Fruit fly (Drosophila melanogaster) whole organism, embryonic: ENCODE data around the gene Tlk.

Source experiments
- Antp ChIP-seq: fragments of 200-800 bp; sonication (Bioruptor generic); optimal IDR thresholded peaks from 3 replicates; lab custom pipeline; 2016; ENCODE audit warnings: missing biosample characterization, missing genetic modification characterization
- Atf6 ChIP-seq: fragments of 200-800 bp; sonication (Bioruptor generic); IDR thresholded peaks from 2 replicates; pipeline ENCODE4 v1.3.6; 2022; ENCODE audit warnings: missing biosample characterization, missing genetic modification characterization
- BEAF-32 ChIP-seq: fragments of 200-800 bp; sonication (Bioruptor generic); optimal IDR thresholded peaks from 3 replicates; lab custom pipeline; 2017; ENCODE audit warnings: missing biosample characterization, missing genetic modification characterization, mild to moderate bottlenecking, moderate library complexity, missing genetic modification reagents
- Bgb ChIP-seq: fragments of 200-800 bp; sonication (Bioruptor generic); IDR thresholded peaks from 2 replicates; pipeline ENCODE4 v1.3.6; 2022; ENCODE audit warnings: missing biosample characterization, missing genetic modification characterization; ENCODE audit not compliant: partially characterized antibody
- Bteb2 ChIP-seq: fragments of 200-800 bp; sonication (Bioruptor generic); optimal IDR thresholded peaks from 2 replicates; lab custom pipeline; 2016; ENCODE audit warnings: missing biosample characterization, missing genetic modification characterization
- CG10462 ChIP-seq: fragments of 200-800 bp; sonication (Bioruptor generic); optimal IDR thresholded peaks from 2 replicates; lab custom pipeline; 2016; ENCODE audit warnings: missing biosample characterization, missing genetic modification characterization
- CG10543 ChIP-seq: fragments of 200-800 bp; sonication (Bioruptor generic); optimal IDR thresholded peaks from 3 replicates; lab custom pipeline; 2017; ENCODE audit warnings: missing biosample characterization, mild to moderate bottlenecking, missing genetic modification characterization, moderate library complexity
- CG10654 ChIP-seq: fragments of 200-800 bp; sonication (Bioruptor generic); optimal IDR thresholded peaks from 2 replicates; lab custom pipeline; 2016; ENCODE audit warnings: missing biosample characterization, missing genetic modification characterization
- CG11695 ChIP-seq: fragments of 200-800 bp; sonication (Bioruptor generic); IDR thresholded peaks from 3 replicates; pipeline ENCODE4 v1.3.6; 2022; ENCODE audit warnings: missing biosample characterization, missing genetic modification characterization
- CG11696 ChIP-seq: fragments of 200-800 bp; sonication (Bioruptor generic); IDR thresholded peaks from 2 replicates; pipeline ENCODE4 v1.3.6; 2022; ENCODE audit warnings: missing biosample characterization, missing genetic modification characterization
- CG12155 ChIP-seq: fragments of 200-800 bp; sonication (Bioruptor generic); optimal IDR thresholded peaks from 3 replicates; lab custom pipeline; 2016; ENCODE audit warnings: missing biosample characterization, missing genetic modification characterization
- CG1233 ChIP-seq: fragments of 200-800 bp; sonication (Bioruptor generic); optimal IDR thresholded peaks from 4 replicates; lab custom pipeline; 2018; ENCODE audit warnings: missing biosample characterization, mild to moderate bottlenecking, missing genetic modification characterization
- CG14050 ChIP-seq: fragments of 200-800 bp; sonication (Bioruptor generic); IDR thresholded peaks from 3 replicates; pipeline ENCODE4 v1.3.6; 2022; ENCODE audit warnings: missing biosample characterization, missing genetic modification characterization
- CG14710 ChIP-seq: fragments of 200-800 bp; sonication (Bioruptor generic); optimal IDR thresholded peaks from 3 replicates; lab custom pipeline; 2019; ENCODE audit warnings: missing biosample characterization, mild to moderate bottlenecking, missing genetic modification characterization, moderate library complexity
- CG1647 ChIP-seq: fragments of 200-800 bp; sonication (Bioruptor generic); optimal IDR thresholded peaks from 3 replicates; lab custom pipeline; 2016; ENCODE audit warnings: missing biosample characterization, missing genetic modification characterization
- CG18619 ChIP-seq: fragments of 200-800 bp; sonication (Bioruptor generic); optimal IDR thresholded peaks from 3 replicates; lab custom pipeline; 2017; ENCODE audit warnings: missing biosample characterization, mild to moderate bottlenecking, missing genetic modification characterization
- CG2712 ChIP-seq: fragments of 200-800 bp; optimal IDR thresholded peaks from 3 replicates; lab custom pipeline; 2019; ENCODE audit warnings: missing biosample characterization, mild to moderate bottlenecking, missing genetic modification characterization, moderate library complexity
- CG31388 ChIP-seq: fragments of 200-800 bp; sonication (Bioruptor generic); optimal IDR thresholded peaks from 2 replicates; lab custom pipeline; 2016; ENCODE audit warnings: missing biosample characterization, missing genetic modification characterization
- CG32767 ChIP-seq: fragments of 200-800 bp; sonication (Bioruptor generic); IDR thresholded peaks from 2 replicates; pipeline ENCODE4 v1.3.6; 2022; ENCODE audit warnings: missing biosample characterization, missing genetic modification characterization
- CG3995 ChIP-seq: fragments of 200-800 bp; sonication (Bioruptor generic); optimal IDR thresholded peaks from 3 replicates; lab custom pipeline; 2016; ENCODE audit warnings: missing biosample characterization, missing genetic modification characterization
- CG5245 ChIP-seq: fragments of 200-800 bp; sonication (Bioruptor generic); optimal IDR thresholded peaks from 3 replicates; lab custom pipeline; 2016; ENCODE audit warnings: missing biosample characterization, missing genetic modification characterization
- CG6765 ChIP-seq: fragments of 200-800 bp; sonication (Bioruptor generic); optimal IDR thresholded peaks from 3 replicates; lab custom pipeline; 2017; ENCODE audit warnings: missing biosample characterization, mild to moderate bottlenecking, missing genetic modification characterization
- CG6791 ChIP-seq: fragments of 200-800 bp; sonication (Bioruptor generic); IDR thresholded peaks from 3 replicates; pipeline ENCODE4 v1.3.6; 2022; ENCODE audit warnings: missing biosample characterization, missing genetic modification characterization; ENCODE audit not compliant: partially characterized antibody
- CG6813 ChIP-seq: fragments of 200-800 bp; sonication (Bioruptor generic); optimal IDR thresholded peaks from 2 replicates; lab custom pipeline; 2017; ENCODE audit warnings: missing biosample characterization, missing genetic modification characterization, mild to moderate bottlenecking, moderate library complexity, missing genetic modification reagents
- CHES-1-like ChIP-seq: fragments of 200-800 bp; sonication (Bioruptor generic); optimal IDR thresholded peaks from 2 replicates; lab custom pipeline; 2016; ENCODE audit warnings: missing biosample characterization, missing genetic modification characterization
- CrebB ChIP-seq: fragments of 200-800 bp; sonication (Bioruptor generic); optimal IDR thresholded peaks from 3 replicates; lab custom pipeline; 2018; ENCODE audit warnings: missing biosample characterization, mild to moderate bottlenecking, missing genetic modification characterization
- Dfd ChIP-seq, 2 experiments: fragments of >200 bp; optimal IDR thresholded peaks; 2 replicates each; lab custom pipeline; 2017; ENCODE audit warnings: missing biosample characterization in 2 of 2, missing genetic modification characterization in 2 of 2
- Dip2 ChIP-seq: fragments of 200-800 bp; sonication (Bioruptor generic); IDR thresholded peaks from 2 replicates; pipeline ENCODE4 v1.3.6; 2022; ENCODE audit warnings: missing biosample characterization, missing genetic modification characterization
- H2.0 ChIP-seq: fragments of 200-800 bp; sonication (Bioruptor generic); IDR thresholded peaks from 2 replicates; pipeline ENCODE4 v1.3.6; 2022; ENCODE audit warnings: missing biosample characterization, missing genetic modification characterization
- Mrtf ChIP-seq: fragments of 200-800 bp; sonication (Bioruptor generic); IDR thresholded peaks from 3 replicates; pipeline ENCODE4 v1.3.6; 2022; ENCODE audit warnings: missing biosample characterization, missing genetic modification characterization
- Opbp ChIP-seq: fragments of 200-800 bp; sonication (Bioruptor generic); IDR thresholded peaks from 3 replicates; pipeline ENCODE4 v1.3.6; 2022; ENCODE audit warnings: missing biosample characterization, missing genetic modification characterization; ENCODE audit not compliant: partially characterized antibody
- Sin3A ChIP-seq: fragments of >200 bp; optimal IDR thresholded peaks from 2 replicates; lab custom pipeline; 2018
- Spps ChIP-seq: fragments of 200-800 bp; sonication (Bioruptor generic); optimal IDR thresholded peaks from 2 replicates; lab custom pipeline; 2018; ENCODE audit warnings: missing biosample characterization, mild to moderate bottlenecking, missing genetic modification characterization
- abd-A ChIP-seq: fragments of 200-800 bp; sonication (Bioruptor generic); optimal IDR thresholded peaks from 3 replicates; lab custom pipeline; 2019; ENCODE audit warnings: missing biosample characterization, mild to moderate bottlenecking, missing genetic modification characterization, moderate library complexity
- ase ChIP-seq: fragments of 200-800 bp; sonication (Bioruptor generic); IDR thresholded peaks from 3 replicates; pipeline ENCODE4 v1.3.6; 2022; ENCODE audit warnings: missing biosample characterization, missing genetic modification characterization
- ato ChIP-seq: fragments of 200-800 bp; sonication (Bioruptor generic); IDR thresholded peaks from 2 replicates; pipeline ENCODE4 v1.3.6; 2022; ENCODE audit warnings: missing biosample characterization, missing genetic modification characterization; ENCODE audit not compliant: partially characterized antibody
- chinmo ChIP-seq: fragments of 200-800 bp; sonication (Bioruptor generic); IDR thresholded peaks from 4 replicates; pipeline ENCODE4 v1.3.6; 2022; ENCODE audit warnings: missing biosample characterization, missing genetic modification characterization; ENCODE audit not compliant: partially characterized antibody
- ci ChIP-seq: fragments of 200-800 bp; sonication (Bioruptor generic); IDR thresholded peaks from 3 replicates; pipeline ENCODE4 v1.3.6; 2022; ENCODE audit warnings: missing biosample characterization, missing genetic modification characterization
- gfzf ChIP-seq: fragments of 200-800 bp; sonication (Bioruptor generic); optimal IDR thresholded peaks from 2 replicates; lab custom pipeline; 2016; ENCODE audit warnings: missing biosample characterization, mild to moderate bottlenecking, missing genetic modification characterization, moderate library complexity
- grau ChIP-seq: fragments of 200-800 bp; optimal IDR thresholded peaks from 3 replicates; lab custom pipeline; 2019; ENCODE audit warnings: missing biosample characterization, mild to moderate bottlenecking, missing genetic modification characterization, moderate library complexity
- gsb ChIP-seq: fragments of 200-800 bp; sonication (Bioruptor generic); IDR thresholded peaks from 2 replicates; pipeline ENCODE4 v1.3.6; 2022; ENCODE audit warnings: missing biosample characterization, missing genetic modification characterization
- maf-S ChIP-seq: fragments of 200-800 bp; sonication (Bioruptor generic); optimal IDR thresholded peaks from 2 replicates; lab custom pipeline; 2016; ENCODE audit warnings: missing biosample characterization, missing genetic modification characterization
- mirr ChIP-seq: fragments of 200-800 bp; sonication (Bioruptor generic); optimal IDR thresholded peaks from 3 replicates; lab custom pipeline; 2018; ENCODE audit warnings: missing biosample characterization, mild to moderate bottlenecking, missing genetic modification characterization
- ranshi ChIP-seq: fragments of 200-800 bp; sonication (Bioruptor generic); IDR thresholded peaks from 2 replicates; pipeline ENCODE4 v1.3.6; 2022; ENCODE audit warnings: missing biosample characterization, missing genetic modification characterization
- sim ChIP-seq: fragments of 200-800 bp; sonication (Bioruptor generic); IDR thresholded peaks from 2 replicates; pipeline ENCODE4 v1.3.6; 2022; ENCODE audit warnings: missing biosample characterization, missing genetic modification characterization
- sima ChIP-seq: fragments of 200-800 bp; sonication (Bioruptor generic); optimal IDR thresholded peaks from 2 replicates; lab custom pipeline; 2016; ENCODE audit warnings: missing biosample characterization, missing genetic modification characterization
- sr ChIP-seq: fragments of 200-800 bp; sonication (Bioruptor generic); IDR thresholded peaks from 3 replicates; pipeline ENCODE4 v1.3.6; 2022; ENCODE audit warnings: missing biosample characterization, missing genetic modification characterization
- stwl ChIP-seq: fragments of 200-800 bp; sonication (Bioruptor generic); optimal IDR thresholded peaks from 3 replicates; lab custom pipeline; 2018; ENCODE audit warnings: missing biosample characterization, mild to moderate bottlenecking, missing genetic modification characterization, moderate library complexity
- unc-4 ChIP-seq: fragments of 200-800 bp; sonication (Bioruptor generic); IDR thresholded peaks from 2 replicates; pipeline ENCODE4 v1.3.6; 2022; ENCODE audit warnings: missing biosample characterization, missing genetic modification characterization; ENCODE audit not compliant: partially characterized antibody
- vvl ChIP-seq: fragments of 200-800 bp; sonication (Bioruptor generic); IDR thresholded peaks from 2 replicates; pipeline ENCODE4 v1.3.6; 2022; ENCODE audit warnings: missing biosample characterization, missing genetic modification characterization
- wdn ChIP-seq: fragments of 200-800 bp; sonication (Bioruptor generic); IDR thresholded peaks from 2 replicates; pipeline ENCODE4 v1.3.6; 2022; ENCODE audit warnings: missing biosample characterization, missing genetic modification characterization
- zen2 ChIP-seq: fragments of 200-800 bp; sonication (Bioruptor generic); IDR thresholded peaks from 3 replicates; pipeline ENCODE4 v1.3.6; 2022; ENCODE audit warnings: missing biosample characterization, missing genetic modification characterization; ENCODE audit not compliant: partially characterized antibody

The Tlk gene

DNA sequence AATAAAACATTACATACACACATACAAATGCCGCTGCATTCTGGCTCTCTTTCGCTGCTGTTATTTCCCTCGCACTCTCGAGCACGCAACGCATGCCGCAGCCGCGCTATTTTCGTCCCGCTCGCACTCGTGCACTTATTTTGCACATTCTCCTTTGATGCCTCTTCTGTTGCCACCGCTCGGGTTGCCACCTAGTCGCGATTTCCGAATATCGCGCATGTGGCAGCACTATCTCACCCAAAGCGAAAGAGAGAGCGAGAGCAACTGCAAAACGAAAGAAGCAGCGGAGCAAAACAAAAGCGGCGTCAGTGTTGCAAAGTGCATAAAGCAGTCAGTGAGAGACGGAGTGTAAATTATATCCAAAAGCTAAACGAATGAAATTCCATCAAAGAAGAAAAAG, 61.1 kb downstream of the Tlk start (continued):
- 0 out of 2 replicates have a peak, but pooled peaks have one; percentile 51 for TF ChIP-seq vvl (GFP tag; lab: Robert Waterston, UW)
- TF ChIP-seq sim = no peak
- TF ChIP-seq CG2712 (tag; lab: Kevin White, UChicago) = peak; percentile 27
- no peak for TF ChIP-seq CG6765 (GFP tag; lab: Kevin White, UChicago)
- TF ChIP-seq gsb (GFP tag; lab: Robert Waterston, UW) = no peak
- TF ChIP-seq CG3995 (GFP tag; lab: Kevin White, UChicago) = no peak
- TF ChIP-seq CrebB (tag; lab: Kevin White, UChicago) = peak; percentile 43
- no peak for TF ChIP-seq CG10462
- no peak for TF ChIP-seq Spps (tag; lab: Kevin White, UChicago)
- TF ChIP-seq CG1233 = no peak
- peak; percentile 66 for TF ChIP-seq abd-A (tag; lab: Kevin White, UChicago)
- TF ChIP-seq CG12155 (GFP tag; lab: Kevin White, UChicago) = peak; percentile 52
- TF ChIP-seq ase = no peak
- TF ChIP-seq ato (GFP tag; lab: Robert Waterston, UW) = peak; percentile 41; the same call in 1 of the 2 replicates
- TF ChIP-seq ranshi (GFP tag; lab: Robert Waterston, UW) = no peak
- TF ChIP-seq CG10654 (GFP tag; lab: Kevin White, UChicago) = no peak
- no peak for TF ChIP-seq H2.0
- peak; percentile 60 for TF ChIP-seq CG6813 (GFP tag; lab: Kevin White, UChicago)
- TF ChIP-seq CG1647 (GFP tag; lab: Kevin White, UChicago) = no peak
- TF ChIP-seq CG18619 (GFP tag; lab: Kevin White, UChicago) = no peak
- TF ChIP-seq gfzf = peak; percentile 17
- no peak for TF ChIP-seq Bteb2
- TF ChIP-seq ci = peak; percentile 65; the same call in 1 of the 3 replicates
- TF ChIP-seq chinmo = peak; percentile 99
- no peak for TF ChIP-seq CG11695 (GFP tag; lab: Robert Waterston, UW)
- TF ChIP-seq CHES-1-like (GFP tag; lab: Kevin White, UChicago) = peak; percentile 8
- peak; percentile 54 for TF ChIP-seq zen2 (GFP tag; lab: Robert Waterston, UW)

DNA sequence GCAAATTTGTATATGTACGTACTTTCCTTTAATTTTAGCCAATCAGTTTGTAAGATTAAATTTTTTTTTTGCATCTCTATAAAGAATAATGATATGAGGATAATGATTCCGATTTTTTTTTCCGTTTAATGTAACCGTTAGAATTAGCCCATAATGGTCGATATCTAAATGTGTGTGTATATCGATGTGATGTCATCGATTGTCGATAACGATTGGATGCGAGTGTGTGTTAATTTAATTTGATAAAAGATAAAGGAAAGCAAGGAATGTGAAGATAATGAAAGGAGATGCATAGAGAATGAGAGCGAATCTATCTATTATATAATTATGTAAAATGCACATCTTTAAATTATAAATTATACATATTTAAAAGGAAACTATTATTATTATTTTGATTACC, 68.6 kb downstream of the Tlk start:
- TF ChIP-seq Mrtf (GFP tag; lab: Robert Waterston, UW) (no peak), CG6813 (GFP tag; lab: Kevin White, UChicago) (no peak), Dip2 (GFP tag; lab: Robert Waterston, UW) (no peak), CG10654 (GFP tag; lab: Kevin White, UChicago) (no peak), sima (GFP tag; lab: Kevin White, UChicago) (no peak), Sin3A (lab: Kevin White, UChicago) (no peak), sr (no peak), maf-S (GFP tag; lab: Kevin White, UChicago) (no peak), wdn (GFP tag; lab: Robert Waterston, UW) (no peak), stwl (tag; lab: Kevin White, UChicago) (peak; percentile 95), CG1233 (no peak), BEAF-32 (GFP tag; lab: Kevin White, UChicago) (peak; percentile 39), CG31388 (GFP tag; lab: Kevin White, UChicago) (no peak), Atf6 (no peak), CG5245 (no peak), unc-4 (GFP tag; lab: Robert Waterston, UW) (peak; percentile 64), CG6791 (GFP tag; lab: Robert Waterston, UW) (peak; percentile 91), CG10543 (no peak), grau (tag; lab: Kevin White, UChicago) (no peak), CG11696 (no peak), Dfd (GFP tag; optimal IDR thresholded peaks at IDR 0.05; lab: Kevin White, UChicago) (no peak), CG14710 (tag; lab: Kevin White, UChicago) (no peak), Antp (no peak), CG14050 (GFP tag; lab: Robert Waterston, UW) (no peak), mirr (GFP tag; lab: Kevin White, UChicago) (no peak), Opbp (GFP tag; lab: Robert Waterston, UW) (peak; percentile 80; the same call in 2 of the 3 replicates), Bgb (GFP tag; lab: Robert Waterston, UW) (peak; percentile 65), CG32767 (no peak)
